Fruit fly (Drosophila melanogaster) whole organism, prepupa: ENCODE measurements around the gene Nopp140.

Experiments used
- CG10631 ChIP-seq: fragments of 200-800 bp; sonication (Bioruptor generic); optimal IDR thresholded peaks from 2 replicates; lab custom pipeline; 2016; ENCODE audit warnings: missing biosample characterization, missing genetic modification characterization
- CG10669 ChIP-seq: fragments of 200-800 bp; sonication (Bioruptor generic); optimal IDR thresholded peaks from 3 replicates; lab custom pipeline; 2018; ENCODE audit warnings: missing biosample characterization, mild to moderate bottlenecking, missing genetic modification characterization, moderate library complexity
- CG11294 ChIP-seq: fragments of 200-800 bp; sonication (Bioruptor generic); IDR thresholded peaks from 2 replicates; pipeline ENCODE4 v1.3.6; 2022; ENCODE audit warnings: missing biosample characterization, missing genetic modification characterization
- CG11762 ChIP-seq: fragments of 200-800 bp; sonication (Bioruptor generic); optimal IDR thresholded peaks from 3 replicates; lab custom pipeline; 2016; ENCODE audit warnings: missing biosample characterization, missing genetic modification characterization; ENCODE audit not compliant: insufficient read depth
- CG15336 ChIP-seq: fragments of 200-800 bp; sonication (Bioruptor generic); IDR thresholded peaks from 2 replicates; pipeline ENCODE4 v1.3.6; 2022; ENCODE audit warnings: missing biosample characterization, missing genetic modification characterization
- CG1621 ChIP-seq: fragments of 200-800 bp; sonication (Bioruptor generic); optimal IDR thresholded peaks from 3 replicates; lab custom pipeline; 2018; ENCODE audit warnings: missing biosample characterization, mild to moderate bottlenecking, missing genetic modification characterization
- CG16779 ChIP-seq: fragments of 200-800 bp; sonication (Bioruptor generic); optimal IDR thresholded peaks from 3 replicates; lab custom pipeline; 2017; ENCODE audit warnings: missing biosample characterization, mild to moderate bottlenecking, missing genetic modification characterization
- CG3032 ChIP-seq: fragments of 200-800 bp; optimal IDR thresholded peaks from 2 replicates; lab custom pipeline; 2019; ENCODE audit warnings: missing biosample characterization, mild to moderate bottlenecking, missing genetic modification characterization, moderate library complexity
- CG31627 ChIP-seq: fragments of 200-800 bp; sonication (Bioruptor generic); optimal IDR thresholded peaks from 3 replicates; lab custom pipeline; 2016; ENCODE audit warnings: missing biosample characterization, missing genetic modification characterization
- CG32006 ChIP-seq: fragments of 200-800 bp; sonication (Bioruptor generic); optimal IDR thresholded peaks from 3 replicates; lab custom pipeline; 2017; ENCODE audit warnings: missing biosample characterization, mild to moderate bottlenecking, missing genetic modification characterization
- CG34406 ChIP-seq: fragments of 200-800 bp; sonication (Bioruptor generic); optimal IDR thresholded peaks from 3 replicates; lab custom pipeline; 2016; ENCODE audit warnings: missing biosample characterization, missing genetic modification characterization
- CG4318 ChIP-seq: fragments of 200-800 bp; sonication (Bioruptor generic); optimal IDR thresholded peaks from 3 replicates; lab custom pipeline; 2017; ENCODE audit warnings: missing biosample characterization, mild to moderate bottlenecking, missing genetic modification characterization
- CG6163 ChIP-seq: fragments of 200-800 bp; sonication (Bioruptor generic); IDR thresholded peaks from 3 replicates; pipeline ENCODE4 v1.3.6; 2022; ENCODE audit warnings: missing biosample characterization, missing genetic modification characterization
- CG6808 ChIP-seq: fragments of 200-800 bp; sonication (Bioruptor generic); optimal IDR thresholded peaks from 3 replicates; lab custom pipeline; 2017; ENCODE audit warnings: missing biosample characterization, missing genetic modification characterization, mild to moderate bottlenecking, moderate library complexity, missing genetic modification reagents
- CG6854 ChIP-seq: fragments of 200-800 bp; sonication (Bioruptor generic); optimal IDR thresholded peaks from 2 replicates; lab custom pipeline; 2017; ENCODE audit warnings: missing biosample characterization, mild to moderate bottlenecking, missing genetic modification characterization
- CG9139 ChIP-seq: fragments of 200-800 bp; sonication (Bioruptor generic); optimal IDR thresholded peaks from 3 replicates; lab custom pipeline; 2017; ENCODE audit warnings: missing biosample characterization, mild to moderate bottlenecking, missing genetic modification characterization
- Eip75B ChIP-seq: fragments of 200-800 bp; sonication (Bioruptor generic); optimal IDR thresholded peaks from 3 replicates; lab custom pipeline; 2016; ENCODE audit warnings: missing biosample characterization, missing genetic modification characterization
- Ets21C ChIP-seq: fragments of 200-800 bp; sonication (Bioruptor generic); optimal IDR thresholded peaks from 3 replicates; lab custom pipeline; 2016; ENCODE audit warnings: missing biosample characterization, missing genetic modification characterization
- Gug ChIP-seq: fragments of 200-800 bp; sonication (Bioruptor generic); IDR thresholded peaks from 2 replicates; pipeline ENCODE4 v1.3.6; 2022; ENCODE audit warnings: missing biosample characterization, missing genetic modification characterization
- Hr39 ChIP-seq: fragments of 200-800 bp; sonication (Bioruptor generic); optimal IDR thresholded peaks from 2 replicates; lab custom pipeline; 2016; ENCODE audit warnings: missing biosample characterization, missing genetic modification characterization
- Lpt ChIP-seq: fragments of 200-800 bp; sonication (Bioruptor generic); optimal IDR thresholded peaks from 3 replicates; lab custom pipeline; 2016; ENCODE audit warnings: missing biosample characterization, missing genetic modification characterization
- Met ChIP-seq: fragments of 200-800 bp; sonication (Bioruptor generic); optimal IDR thresholded peaks from 3 replicates; lab custom pipeline; 2016; ENCODE audit warnings: missing biosample characterization, missing genetic modification characterization
- Smox ChIP-seq: fragments of 200-800 bp; sonication (Bioruptor generic); optimal IDR thresholded peaks from 3 replicates; lab custom pipeline; 2016; ENCODE audit warnings: missing biosample characterization, missing genetic modification characterization
- Sox14 ChIP-seq: fragments of 200-800 bp; sonication (Bioruptor generic); optimal IDR thresholded peaks from 3 replicates; lab custom pipeline; 2016; ENCODE audit warnings: missing biosample characterization, missing genetic modification characterization
- Sox15 ChIP-seq: fragments of 200-800 bp; sonication (Bioruptor generic); optimal IDR thresholded peaks from 3 replicates; lab custom pipeline; 2016; ENCODE audit warnings: missing biosample characterization, missing genetic modification characterization
- achi ChIP-seq: fragments of 200-800 bp; sonication (Bioruptor generic); optimal IDR thresholded peaks from 3 replicates; lab custom pipeline; 2016; ENCODE audit warnings: missing biosample characterization, missing genetic modification characterization
- acj6 ChIP-seq: fragments of 200-800 bp; sonication (Bioruptor generic); optimal IDR thresholded peaks from 3 replicates; lab custom pipeline; 2016; ENCODE audit warnings: missing biosample characterization, missing genetic modification characterization
- cyc ChIP-seq: fragments of 200-800 bp; sonication (Bioruptor generic); optimal IDR thresholded peaks from 3 replicates; lab custom pipeline; 2016; ENCODE audit warnings: missing biosample characterization, missing genetic modification characterization
- dsx ChIP-seq: fragments of 200-800 bp; optimal IDR thresholded peaks from 3 replicates; lab custom pipeline; 2019; ENCODE audit warnings: missing biosample characterization, mild to moderate bottlenecking, missing genetic modification characterization, moderate library complexity; ENCODE audit not compliant: poor library complexity, severe bottlenecking
- esn ChIP-seq: fragments of 200-800 bp; sonication (Bioruptor generic); optimal IDR thresholded peaks from 2 replicates; lab custom pipeline; 2016; ENCODE audit warnings: missing biosample characterization, mild to moderate bottlenecking, missing genetic modification characterization, moderate library complexity
- fd59A ChIP-seq: fragments of 200-800 bp; sonication (Bioruptor generic); optimal IDR thresholded peaks from 2 replicates; lab custom pipeline; 2017; ENCODE audit warnings: missing biosample characterization, mild to moderate bottlenecking, missing genetic modification characterization, missing genetic modification reagents
- fkh ChIP-seq: fragments of 200-800 bp; sonication (Bioruptor generic); optimal IDR thresholded peaks from 3 replicates; lab custom pipeline; 2017; ENCODE audit warnings: missing biosample characterization, mild to moderate bottlenecking, missing genetic modification characterization, moderate library complexity
- lz ChIP-seq: fragments of 200-800 bp; sonication (Bioruptor generic); optimal IDR thresholded peaks from 3 replicates; lab custom pipeline; 2016; ENCODE audit warnings: missing biosample characterization, missing genetic modification characterization
- ss ChIP-seq, 2 experiments: fragments of 200-800 bp; sonication (Bioruptor generic); optimal IDR thresholded peaks; 2 replicates in 1 of 2; 3 replicates in 1 of 2; lab custom pipeline; 2017 to 2018; ENCODE audit warnings: mild to moderate bottlenecking in 2 of 2, missing biosample characterization in 2 of 2, missing genetic modification characterization in 2 of 2, moderate library complexity in 1 of 2
- svp ChIP-seq: fragments of 200-800 bp; sonication (Bioruptor generic); peaks from one replicate; lab custom pipeline; 2016; ENCODE audit warnings: missing biosample characterization, missing genetic modification characterization
- topi ChIP-seq: fragments of 200-800 bp; sonication (Bioruptor generic); optimal IDR thresholded peaks from 3 replicates; lab custom pipeline; 2016; ENCODE audit warnings: missing biosample characterization, missing genetic modification characterization

Gene Nopp140

DNA sequence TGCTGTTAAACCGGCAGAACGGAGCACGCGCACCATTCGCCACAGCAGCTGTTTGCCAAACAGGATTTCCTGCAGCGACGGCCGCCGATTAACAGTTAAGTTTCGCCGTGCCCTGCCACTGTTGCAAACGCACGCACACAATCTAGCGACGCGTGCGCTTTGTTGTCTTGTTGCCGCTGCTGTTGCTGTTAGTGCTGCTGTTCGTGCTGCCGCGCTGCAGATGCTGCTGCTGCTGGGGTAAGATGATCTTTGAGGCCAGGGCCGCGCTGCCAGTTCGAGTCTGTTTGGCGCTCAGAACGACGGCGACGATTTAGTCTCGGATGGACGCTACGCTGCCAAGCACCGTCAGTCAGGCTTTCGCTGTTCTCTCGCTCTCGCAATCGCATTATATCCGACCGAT is 24.0 kb upstream of the Nopp140 start, which contains the start of gene eg (continued):
- no peak for TF ChIP-seq CG10631 (GFP tag; lab: Kevin White, UChicago)
- TF ChIP-seq Smox, result no peak
- TF ChIP-seq svp (GFP tag; lab: Kevin White, UChicago), result no peak
- TF ChIP-seq Hr39, result no peak
- TF ChIP-seq CG15336, result no peak
- TF ChIP-seq fd59A (GFP tag; lab: Kevin White, UChicago), result no peak
- TF ChIP-seq acj6 (GFP tag; lab: Kevin White, UChicago), result no peak
- no peak for TF ChIP-seq CG11762 (GFP tag; lab: Kevin White, UChicago)
- no peak for TF ChIP-seq fkh
- TF ChIP-seq Met (GFP tag; lab: Kevin White, UChicago), result no peak
- TF ChIP-seq CG16779 (tag; lab: Kevin White, UChicago), result no peak
- no peak for TF ChIP-seq CG31627
- TF ChIP-seq CG1621 (tag; lab: Kevin White, UChicago), result no peak
- TF ChIP-seq Eip75B, result no peak
- TF ChIP-seq CG6163 (GFP tag; lab: Robert Waterston, UW), result no peak
- no peak for TF ChIP-seq esn (GFP tag; lab: Kevin White, UChicago)
- no peak for TF ChIP-seq cyc (GFP tag; lab: Kevin White, UChicago)
- TF ChIP-seq Sox14, result no peak
- TF ChIP-seq CG10669 (GFP tag; lab: Kevin White, UChicago), result no peak
- TF ChIP-seq Lpt, result no peak

DNA sequence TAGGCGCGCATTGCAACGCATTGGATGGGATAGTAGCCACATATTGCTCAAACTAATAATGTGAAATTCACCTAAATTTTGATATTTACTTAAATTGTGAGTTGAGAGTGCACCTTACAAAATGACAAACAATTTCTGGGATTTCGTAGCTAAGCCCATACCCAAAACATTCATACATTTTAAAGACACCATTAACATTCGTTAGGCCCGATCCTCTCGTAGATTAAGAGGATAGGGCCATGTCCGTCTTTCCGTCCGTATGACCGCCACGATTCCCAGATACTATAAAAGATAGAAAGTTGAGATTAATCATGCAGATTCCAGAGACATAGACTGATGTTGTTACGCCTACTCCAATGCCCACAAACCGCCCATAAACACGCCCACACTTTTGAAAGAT is 19.0 kb upstream of the Nopp140 start, which contains the start of gene CG43895:
Gene CG43895 (minus strand): TSS at position 101 of the 400 bp plus-strand sequence.
- TF ChIP-seq CG3032 (tag; lab: Kevin White, UChicago) (no peak), esn (GFP tag; lab: Kevin White, UChicago) (no peak), CG6808 (GFP tag; lab: Kevin White, UChicago) (no peak), CG10631 (GFP tag; lab: Kevin White, UChicago) (no peak), CG9139 (GFP tag; lab: Kevin White, UChicago) (no peak), Smox (no peak), CG32006 (no peak), CG31627 (no peak), Met (GFP tag; lab: Kevin White, UChicago) (no peak), lz (GFP tag; lab: Kevin White, UChicago) (no peak), CG34406 (GFP tag; lab: Kevin White, UChicago) (no peak), CG11294 (GFP tag; lab: Robert Waterston, UW) (no peak), dsx (GFP tag; lab: Kevin White, UChicago) (no peak), Gug (no peak), achi (GFP tag; lab: Kevin White, UChicago) (no peak), Ets21C (GFP tag; lab: Kevin White, UChicago) (no peak)

DNA sequence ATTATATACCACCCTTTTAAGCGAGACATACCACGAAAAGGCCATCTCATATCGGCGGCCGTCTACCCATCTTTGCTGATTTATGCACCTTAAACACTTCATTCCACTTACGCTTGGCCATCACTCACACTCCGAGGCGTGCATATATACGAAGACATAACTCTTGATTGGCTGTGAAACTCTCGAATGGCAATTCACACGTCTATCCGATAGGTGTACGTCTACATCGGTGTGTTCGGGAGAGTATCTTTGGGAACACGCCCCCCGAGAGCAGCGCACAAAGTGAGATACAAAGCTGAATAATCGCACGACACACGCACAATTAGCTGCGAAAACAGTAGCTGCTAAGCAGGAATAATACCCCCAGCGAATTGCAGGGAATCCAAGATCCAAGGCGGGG is 13.9 kb upstream of the Nopp140 start:
- peak in 1 of 2 experiments; percentile 64 for TF ChIP-seq ss (GFP tag; optimal IDR thresholded peaks at IDR 0.05; lab: Kevin White, UChicago)
- TF ChIP-seq esn (GFP tag; lab: Kevin White, UChicago), result no peak

DNA sequence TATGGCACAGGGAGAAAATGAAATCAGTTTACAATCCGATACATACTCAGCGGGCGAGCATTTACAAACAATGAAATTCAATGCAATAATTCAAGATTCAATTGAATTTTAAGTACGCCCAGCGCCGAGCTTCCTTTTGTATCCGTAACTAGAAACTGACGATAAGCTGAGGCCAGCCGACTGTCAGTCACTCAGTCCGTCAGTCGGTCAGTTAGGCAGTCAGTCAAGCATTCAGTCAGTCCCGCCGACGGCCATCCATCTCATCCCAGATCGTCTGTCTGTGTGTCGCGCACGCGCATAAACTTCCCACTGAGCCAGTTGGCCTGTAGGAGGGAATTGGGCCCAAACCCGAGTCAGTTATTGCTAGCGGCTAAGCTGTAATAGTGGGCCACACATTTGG is 13.1 kb upstream of the Nopp140 start:
- TF ChIP-seq Sox15 (GFP tag; lab: Kevin White, UChicago) (no peak), CG11762 (GFP tag; lab: Kevin White, UChicago) (no peak), CG6854 (no peak), CG4318 (GFP tag; lab: Kevin White, UChicago) (no peak), topi (GFP tag; lab: Kevin White, UChicago) (no peak), CG6163 (GFP tag; lab: Robert Waterston, UW) (no peak)
- TF ChIP-seq, all 60 proteins: peak for 0
